Worm (Caenorhabditis elegans) whole organism, young adult: ENCODE results near the gene ptr-19.

Experiments used
- F22D6.2 ChIP-seq: sonication (generic microtip); optimal IDR thresholded peaks from 2 replicates; lab custom pipeline; 2016; ENCODE audit warnings: mild to moderate bottlenecking, missing genetic modification characterization, missing compliant biosample characterization
- ama-1 ChIP-seq, 3 experiments: fragments of 150-350 bp in 1 of 3; sonication (generic microtip) in 2 of 3; optimal IDR thresholded peaks; 2 replicates each; lab custom pipeline; 2014 to 2018; ENCODE audit warnings: missing biosample characterization in 2 of 3, missing genetic modification characterization in 2 of 3, missing genetic modification reagents in 2 of 3
- egl-18 ChIP-seq: fragments of 200-800 bp; sonication (Bioruptor generic); IDR thresholded peaks from 2 replicates; pipeline ENCODE4 v1.3.6; 2022; ENCODE audit warnings: missing genetic modification reagents, missing genetic modification characterization, missing compliant biosample characterization
- ekl-4 ChIP-seq: fragments of 200-800 bp; sonication (Bioruptor generic); IDR thresholded peaks from 2 replicates; pipeline ENCODE4 v1.3.6; 2022; ENCODE audit warnings: missing genetic modification reagents, missing genetic modification characterization, missing compliant biosample characterization
- xnd-1 ChIP-seq: sonication (generic microtip); optimal IDR thresholded peaks from 2 replicates; lab custom pipeline; 2016; ENCODE audit warnings: missing genotype, missing genetic modification reagents, missing genetic modification characterization, missing compliant biosample characterization
- zim-3 ChIP-seq: sonication (generic microtip); optimal IDR thresholded peaks from 2 replicates; lab custom pipeline; 2017; ENCODE audit warnings: mild to moderate bottlenecking, missing genetic modification characterization, moderate library complexity, missing compliant biosample characterization

- TF ChIP-seq zim-3: no peak
- no peak for TF ChIP-seq F22D6.2 (tag; lab: Kevin White, UChicago)
- 0 out of 2 replicates have a peak, but pooled peaks have one; percentile 38 for TF ChIP-seq ekl-4 (GFP tag; lab: Robert Waterston, UW)
- no peak for TF ChIP-seq xnd-1 (tag; lab: Kevin White, UChicago)
- peak; percentile 60 for TF ChIP-seq ama-1 (optimal IDR thresholded peaks at IDR 0.05; lab: Kevin White, UChicago)
- peak in 1 of 2 experiments; percentile 10 for TF ChIP-seq ama-1 (GFP tag; optimal IDR thresholded peaks at IDR 0.05; lab: Kevin White, UChicago)
- TF ChIP-seq egl-18: no peak
Observed at ce11 chrIII:10740518-10740917, 41.1 kb upstream of the ptr-19 start, which contains the start of gene K01G5.8.
